Fruit fly (Drosophila melanogaster): ENCODE results near the gene Las.

Las gene

DNA sequence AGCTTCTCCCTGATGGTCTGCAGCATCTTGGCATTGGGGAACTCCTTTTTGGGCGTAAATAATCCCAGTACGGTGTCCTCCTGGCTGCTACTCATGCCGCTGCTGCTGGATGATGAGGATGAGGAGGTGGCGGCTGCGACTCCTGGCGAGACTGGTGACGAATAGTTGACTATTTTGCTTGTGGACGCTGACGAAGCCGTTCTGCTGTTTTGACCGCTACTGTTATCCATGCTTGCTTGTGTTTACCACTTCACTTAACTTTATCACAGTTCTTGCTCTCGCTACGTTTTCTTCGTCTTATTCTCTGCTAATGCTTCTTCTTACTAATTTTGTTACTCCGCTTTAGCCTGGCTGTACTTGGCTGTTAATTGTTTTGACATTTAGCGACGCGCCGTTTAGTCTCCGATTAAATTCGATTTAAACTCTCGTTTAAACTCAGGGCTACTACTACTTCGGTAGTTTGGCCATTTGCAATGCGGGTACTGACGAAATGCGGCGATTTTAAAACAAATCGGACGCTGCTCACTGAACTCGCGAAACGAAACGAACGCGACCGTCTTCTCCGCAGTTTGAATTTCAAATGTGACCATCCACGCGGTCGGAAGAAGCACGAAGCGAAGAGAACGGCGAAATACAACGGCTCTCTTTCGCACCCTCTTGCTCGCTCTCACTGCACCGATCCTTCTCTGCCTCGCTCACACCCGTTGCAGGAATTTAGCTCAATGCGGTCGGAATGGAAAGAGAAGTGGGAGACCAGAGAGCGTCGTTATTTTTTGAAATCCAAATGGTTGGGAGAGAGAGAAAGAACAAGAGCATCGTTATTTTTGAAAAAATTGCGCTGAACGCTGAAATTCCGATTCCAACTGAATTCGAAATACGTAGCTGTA, 30.9 kb downstream of the Las start, which contains the start of gene trbl (continued):
- TF ChIP-seq CG12942 (GFP tag; optimal IDR thresholded peaks at IDR 0.05) (no peak), CG10543 (GFP tag; optimal IDR thresholded peaks at IDR 0.05) (peak; percentile 81), Trl (optimal IDR thresholded peaks at IDR 0.05) (peak; percentile 97 to 98), Trl (GFP tag; optimal IDR thresholded peaks at IDR 0.05) (peak; percentile 80), az2 (GFP tag; optimal IDR thresholded peaks at IDR 0.05) (no peak), CG11456 (GFP tag; IDR thresholded peaks at IDR 0.05) (no peak), trh (GFP tag; optimal IDR thresholded peaks at IDR 0.05) (no peak), Bgb (GFP tag; IDR thresholded peaks at IDR 0.05; ENCODE audit: partially characterized antibody) (peak; percentile 77), caup (GFP tag; optimal IDR thresholded peaks at IDR 0.05; ENCODE audit: severe bottlenecking) (peak; percentile 28), tx (GFP tag; optimal IDR thresholded peaks at IDR 0.05) (no peak), Atf-2 (GFP tag; optimal IDR thresholded peaks at IDR 0.05) (no peak), Meics (GFP tag; optimal IDR thresholded peaks at IDR 0.05) (peak; percentile 19), CG12659 (GFP tag; optimal IDR thresholded peaks at IDR 0.05) (peak; percentile 22), bsh (GFP tag; optimal IDR thresholded peaks at IDR 0.05) (no peak), lab (GFP tag; optimal IDR thresholded peaks at IDR 0.05) (peak; percentile 52), da (GFP tag; optimal IDR thresholded peaks at IDR 0.05) (no peak), dan (GFP tag; IDR thresholded peaks at IDR 0.05) (no peak), Bteb2 (GFP tag; optimal IDR thresholded peaks at IDR 0.05) (no peak), Sry-β (GFP tag; optimal IDR thresholded peaks at IDR 0.05) (no peak), pfk (GFP tag; optimal IDR thresholded peaks at IDR 0.05) (peak; percentile 52), dysf (GFP tag; IDR thresholded peaks at IDR 0.05) (no peak), MTF-1 (GFP tag; optimal IDR thresholded peaks at IDR 0.05; ENCODE audit: borderline replicate concordance) (peak; percentile 44), CG4854 (GFP tag; optimal IDR thresholded peaks at IDR 0.05) (no peak), dpn (GFP tag; optimal IDR thresholded peaks at IDR 0.05) (no peak), dmrt99B (tag; optimal IDR thresholded peaks at IDR 0.05) (peak; percentile 23), CG1024 (GFP tag; IDR thresholded peaks at IDR 0.05) (no peak), Atf6 (GFP tag; IDR thresholded peaks at IDR 0.05) (peak; percentile 51), esg (GFP tag; conservative IDR thresholded peaks at IDR 0.05) (no peak), schlank (tag; optimal IDR thresholded peaks at IDR 0.05) (no peak), salm (tag; optimal IDR thresholded peaks at IDR 0.05) (peak; percentile 57), Sox102F (GFP tag; optimal IDR thresholded peaks at IDR 0.05) (no peak), hbn (GFP tag; IDR thresholded peaks at IDR 0.05; ENCODE audit: partially characterized antibody) (peak; percentile 50), Dp (GFP tag; optimal IDR thresholded peaks at IDR 0.05) (peak; percentile 55), CG11085 (GFP tag; IDR thresholded peaks at IDR 0.05) (no peak), sd (tag; optimal IDR thresholded peaks at IDR 0.05) (peak; percentile 99), zf30C (GFP tag; optimal IDR thresholded peaks at IDR 0.05) (peak; percentile 38), CG17186 (GFP tag; optimal IDR thresholded peaks at IDR 0.05) (no peak), Chrac-16 (GFP tag; optimal IDR thresholded peaks at IDR 0.05) (no peak), fd102C (GFP tag; optimal IDR thresholded peaks at IDR 0.05) (peak; percentile 26), Fer2 (tag; optimal IDR thresholded peaks at IDR 0.05) (no peak), wdn (GFP tag; IDR thresholded peaks at IDR 0.05) (no peak), row (GFP tag; IDR thresholded peaks at IDR 0.05) (peak; percentile 9; the same call in 1 of the 3 replicates), pan (optimal IDR thresholded peaks at IDR 0.05) (no peak), pan (GFP tag; optimal IDR thresholded peaks at IDR 0.05 in 1 of 2, IDR thresholded peaks at IDR 0.05 in 1 of 2) (no peak), sqz (GFP tag; optimal IDR thresholded peaks at IDR 0.05) (no peak), kay (GFP tag; optimal IDR thresholded peaks at IDR 0.05) (no peak), Ets97D (GFP tag; optimal IDR thresholded peaks at IDR 0.05) (peak; percentile 26), Dref (GFP tag; IDR thresholded peaks at IDR 0.05) (no peak), psq (GFP tag; optimal IDR thresholded peaks at IDR 0.05) (peak; percentile 83)

Measured in whole organism, embryonic.